Fruit fly (Drosophila melanogaster) whole organism, wandering third instar larva: ENCODE results near the gene dpp.

Experiments
- Abd-B ChIP-seq: fragments of >200 bp; optimal IDR thresholded peaks from 2 replicates; lab custom pipeline; 2017; ENCODE audit warnings: missing biosample characterization, missing genetic modification characterization
- CG32264 ChIP-seq: fragments of 200-800 bp; sonication (Bioruptor generic); optimal IDR thresholded peaks from 2 replicates; lab custom pipeline; 2016; ENCODE audit warnings: missing biosample characterization, missing genetic modification characterization
- CG9705 ChIP-seq: fragments of 200-800 bp; sonication (Bioruptor generic); optimal IDR thresholded peaks from 2 replicates; lab custom pipeline; 2018; ENCODE audit warnings: missing biosample characterization, mild to moderate bottlenecking, missing genetic modification characterization
- CrebA ChIP-seq: fragments of 200-800 bp; sonication (Bioruptor generic); optimal IDR thresholded peaks from 2 replicates; lab custom pipeline; 2016; ENCODE audit warnings: missing biosample characterization, mild to moderate bottlenecking, missing genetic modification characterization, borderline replicate concordance
- Dfd ChIP-seq: fragments of >200 bp; optimal IDR thresholded peaks from 2 replicates; lab custom pipeline; 2017; ENCODE audit warnings: missing biosample characterization, missing genetic modification characterization
- Dif ChIP-seq: fragments of 200-275, 200-300 bp; sonication (Bioruptor generic); optimal IDR thresholded peaks from 2 replicates; lab custom pipeline; 2018; ENCODE audit warnings: missing biosample characterization, missing genetic modification characterization; ENCODE audit not compliant: partially characterized antibody
- GATAd ChIP-seq: sonication (Bioruptor generic); optimal IDR thresholded peaks from 2 replicates; lab custom pipeline; 2016; ENCODE audit warnings: missing biosample characterization, missing genetic modification characterization
- HLH106 ChIP-seq: fragments of 200-800 bp; optimal IDR thresholded peaks from 3 replicates; lab custom pipeline; 2019; ENCODE audit warnings: missing biosample characterization, mild to moderate bottlenecking, missing genetic modification characterization, moderate library complexity
- Hnf4 ChIP-seq: fragments of 200-800 bp; sonication (Bioruptor generic); optimal IDR thresholded peaks from 2 replicates; lab custom pipeline; 2016; ENCODE audit warnings: missing biosample characterization, mild to moderate bottlenecking, missing genetic modification characterization
- Hr78 ChIP-seq: fragments of >200 bp; optimal IDR thresholded peaks from 2 replicates; lab custom pipeline; 2017; ENCODE audit warnings: missing biosample characterization, missing genetic modification characterization
- Hr83 ChIP-seq: fragments of 200-300 bp; sonication (Bioruptor generic); optimal IDR thresholded peaks from 2 replicates; lab custom pipeline; 2016; ENCODE audit warnings: missing biosample characterization, mild to moderate bottlenecking, missing genetic modification characterization, moderate library complexity; ENCODE audit not compliant: poor library complexity, severe bottlenecking
- Jra ChIP-seq: sonication (Bioruptor generic); optimal IDR thresholded peaks from 2 replicates; lab custom pipeline; 2016; ENCODE audit warnings: missing biosample characterization, missing genetic modification characterization
- Mio ChIP-seq: sonication (Bioruptor generic); optimal IDR thresholded peaks from 2 replicates; lab custom pipeline; 2016; ENCODE audit warnings: missing biosample characterization, missing genetic modification characterization
- Myc ChIP-seq: fragments of >200 bp; optimal IDR thresholded peaks from 2 replicates; lab custom pipeline; 2017
- N ChIP-seq: fragments of >200 bp; optimal IDR thresholded peaks from 2 replicates; lab custom pipeline; 2018; ENCODE audit warnings: missing biosample characterization, missing external identifiers, missing genetic modification characterization
- OdsH ChIP-seq: fragments of 200-800 bp; sonication (Bioruptor generic); optimal IDR thresholded peaks from 2 replicates; lab custom pipeline; 2016; ENCODE audit warnings: missing biosample characterization, mild to moderate bottlenecking, missing genetic modification characterization
- Rel ChIP-seq, 2 experiments: fragments of 200-800 bp; sonication (Bioruptor generic) in 1 of 2; optimal IDR thresholded peaks; 2 replicates in 1 of 2; 3 replicates in 1 of 2; lab custom pipeline; 2016 to 2019; ENCODE audit warnings: mild to moderate bottlenecking in 2 of 2, missing biosample characterization in 2 of 2, missing genetic modification characterization in 2 of 2, moderate library complexity in 1 of 2
- Sp1 ChIP-seq: fragments of 200-800 bp; sonication (Bioruptor generic); optimal IDR thresholded peaks from 3 replicates; lab custom pipeline; 2019; ENCODE audit warnings: missing biosample characterization, mild to moderate bottlenecking, missing genetic modification characterization, moderate library complexity
- Vsx2 ChIP-seq: fragments of 200-300, 225-300 bp; sonication (Bioruptor generic); optimal IDR thresholded peaks from 2 replicates; lab custom pipeline; 2018; ENCODE audit warnings: missing biosample characterization, missing genetic modification characterization; ENCODE audit not compliant: partially characterized antibody
- br ChIP-seq: fragments of 200-800 bp; sonication (Bioruptor generic); optimal IDR thresholded peaks from 2 replicates; lab custom pipeline; 2016; ENCODE audit warnings: missing biosample characterization, missing genetic modification characterization
- brk ChIP-seq: fragments of 200-800 bp; sonication (Bioruptor generic); optimal IDR thresholded peaks from 2 replicates; lab custom pipeline; 2016; ENCODE audit warnings: missing biosample characterization, mild to moderate bottlenecking, missing genetic modification characterization
- dl ChIP-seq, 2 experiments: fragments of 175-275, 200-275 bp in 1 of 2; fragments of 200-275 bp in 1 of 2; sonication (Bioruptor generic); optimal IDR thresholded peaks; lab custom pipeline; 2018; ENCODE audit warnings: mild to moderate bottlenecking in 2 of 2, missing biosample characterization in 2 of 2, missing genetic modification characterization in 2 of 2, moderate library complexity in 2 of 2; ENCODE audit not compliant: partially characterized antibody in 2 of 2, insufficient read depth in 1 of 2
- dmrt93B ChIP-seq: fragments of 200-800 bp; sonication (Bioruptor generic); optimal IDR thresholded peaks from 2 replicates; lab custom pipeline; 2018; ENCODE audit warnings: missing biosample characterization, mild to moderate bottlenecking, missing genetic modification characterization
- dsf ChIP-seq: sonication (Bioruptor generic); optimal IDR thresholded peaks from 2 replicates; lab custom pipeline; 2016; ENCODE audit warnings: missing biosample characterization, missing genetic modification characterization, borderline replicate concordance
- ey ChIP-seq: fragments of 200-800 bp; sonication (Bioruptor generic); optimal IDR thresholded peaks from 2 replicates; lab custom pipeline; 2016; ENCODE audit warnings: missing biosample characterization, missing genetic modification characterization
- foxo ChIP-seq, 2 experiments: fragments of 200-800 bp; sonication (Bioruptor generic); optimal IDR thresholded peaks; 2 replicates in 1 of 2; 3 replicates in 1 of 2; lab custom pipeline; 2016 to 2017; ENCODE audit warnings: missing biosample characterization in 2 of 2, missing genetic modification characterization in 2 of 2
- fru ChIP-seq: fragments of 200-800 bp; sonication (Bioruptor generic); optimal IDR thresholded peaks from 3 replicates; lab custom pipeline; 2016; ENCODE audit warnings: missing biosample characterization, mild to moderate bottlenecking, missing genetic modification characterization
- h ChIP-seq: fragments of 200-800 bp; sonication (Bioruptor generic); optimal IDR thresholded peaks from 3 replicates; lab custom pipeline; 2016; ENCODE audit warnings: missing biosample characterization, mild to moderate bottlenecking, missing genetic modification characterization
- jim ChIP-seq: fragments of 175-275, 200-325 bp; sonication (Bioruptor generic); optimal IDR thresholded peaks from 2 replicates; lab custom pipeline; 2016; ENCODE audit warnings: missing biosample characterization, mild to moderate bottlenecking, missing genetic modification characterization
- lola ChIP-seq: fragments of >200 bp; optimal IDR thresholded peaks from 2 replicates; lab custom pipeline; 2017; ENCODE audit warnings: missing biosample characterization, missing genetic modification characterization
- pan ChIP-seq: fragments of >200 bp; optimal IDR thresholded peaks from 2 replicates; lab custom pipeline; 2017
- psq ChIP-seq: fragments of 200-800 bp; sonication (Bioruptor generic); optimal IDR thresholded peaks from 3 replicates; lab custom pipeline; 2017; ENCODE audit warnings: missing biosample characterization, mild to moderate bottlenecking, missing genetic modification characterization, moderate library complexity
- rgr ChIP-seq: fragments of 200-800 bp; sonication (Bioruptor generic); optimal IDR thresholded peaks from 3 replicates; lab custom pipeline; 2016; ENCODE audit warnings: missing biosample characterization, mild to moderate bottlenecking, missing genetic modification characterization
- sage ChIP-seq: fragments of 200-800 bp; sonication (Bioruptor generic); optimal IDR thresholded peaks from 2 replicates; lab custom pipeline; 2016; ENCODE audit warnings: missing biosample characterization, mild to moderate bottlenecking, missing genetic modification characterization
- sv ChIP-seq: fragments of 200-800 bp; sonication (Bioruptor generic); optimal IDR thresholded peaks from 3 replicates; lab custom pipeline; 2016; ENCODE audit warnings: missing biosample characterization, missing genetic modification characterization
- tai ChIP-seq: sonication (Bioruptor generic); optimal IDR thresholded peaks from 2 replicates; lab custom pipeline; 2016; ENCODE audit warnings: missing biosample characterization, missing genetic modification characterization
- usp ChIP-seq: fragments of >200 bp; optimal IDR thresholded peaks from 2 replicates; lab custom pipeline; 2017; ENCODE audit warnings: missing biosample characterization, missing genetic modification characterization
- woc ChIP-seq: sonication (Bioruptor generic); optimal IDR thresholded peaks from 2 replicates; lab custom pipeline; 2016; ENCODE audit warnings: missing biosample characterization, mild to moderate bottlenecking, missing genetic modification characterization

dpp gene

DNA sequence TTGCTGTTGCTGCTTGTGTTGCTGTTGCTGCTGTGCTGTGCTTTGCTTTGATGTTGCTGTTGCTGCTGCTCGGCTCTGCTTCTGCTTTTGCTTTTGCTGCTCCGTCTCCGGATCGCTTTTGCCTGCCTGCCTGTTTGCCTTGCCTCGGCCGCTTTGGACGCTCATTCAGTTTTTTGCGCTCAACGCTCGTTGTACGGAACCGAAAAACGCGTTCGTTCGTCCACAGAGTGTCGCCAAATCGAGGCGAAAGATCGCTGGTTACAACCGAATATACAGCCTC lies at the start of gene dpp:
Gene dpp, plus strand, starts transcription at position 164 of the 280 bp plus-strand sequence.
- no peak for TF ChIP-seq lola
- TF ChIP-seq Dfd (GFP tag; lab: Kevin White, UChicago): peak; percentile 63
- no peak for TF ChIP-seq dmrt93B

DNA sequence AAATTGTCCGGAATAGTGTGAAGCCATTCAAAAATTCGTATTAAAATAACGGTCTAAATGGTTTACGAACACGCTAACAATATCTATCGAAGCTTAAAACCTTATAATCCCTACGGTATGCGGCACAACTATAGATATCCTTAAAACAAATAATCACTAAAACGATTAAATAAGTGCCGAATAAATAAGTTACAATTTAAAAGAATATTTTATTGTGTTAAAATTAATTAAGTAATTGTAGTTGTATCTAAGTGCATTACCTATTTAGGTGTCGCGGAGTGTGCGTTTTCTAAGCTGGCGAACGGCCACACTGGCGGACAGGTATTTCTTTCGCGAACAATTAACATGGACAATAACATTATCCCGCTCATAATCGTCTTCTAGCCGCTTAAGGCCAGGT lies 47.4 kb upstream of the dpp start, which contains the start of gene Eogt:
Gene Eogt, plus strand, starts transcription at position 293 of the 400 bp plus-strand sequence.
- TF ChIP-seq dsf (GFP tag; lab: Kevin White, UChicago): peak; percentile 67
- no peak for TF ChIP-seq Hnf4 (GFP tag; lab: Kevin White, UChicago)
- TF ChIP-seq sage (GFP tag; lab: Kevin White, UChicago): no peak
- no peak for TF ChIP-seq CrebA (GFP tag; lab: Kevin White, UChicago)
- TF ChIP-seq Sp1 (GFP tag; lab: Kevin White, UChicago): peak; percentile 95
- peak; percentile 81 for TF ChIP-seq br (GFP tag; lab: Kevin White, UChicago)
- TF ChIP-seq fru (GFP tag; lab: Kevin White, UChicago): peak; percentile 85
- TF ChIP-seq rgr (GFP tag; lab: Kevin White, UChicago): peak; percentile 91
- no peak for TF ChIP-seq Dfd (GFP tag; lab: Kevin White, UChicago)
- TF ChIP-seq Jra (GFP tag; lab: Kevin White, UChicago): no peak
- no peak for TF ChIP-seq N
- TF ChIP-seq pan (lab: Kevin White, UChicago): no peak
- TF ChIP-seq dmrt93B: peak; percentile 92
- TF ChIP-seq HLH106 (tag; lab: Kevin White, UChicago): peak; percentile 97
- peak; percentile 32 for TF ChIP-seq Mio
- no peak for TF ChIP-seq usp
- TF ChIP-seq jim: peak; percentile 15
- TF ChIP-seq Dif: no peak
- no peak for TF ChIP-seq lola
- TF ChIP-seq h: peak; percentile 89
- TF ChIP-seq sv (GFP tag; lab: Kevin White, UChicago): peak; percentile 85
- TF ChIP-seq CG32264 (GFP tag; lab: Kevin White, UChicago): peak; percentile 18
- TF ChIP-seq foxo (GFP tag; optimal IDR thresholded peaks at IDR 0.05; lab: Kevin White, UChicago): peak in 1 of 2 experiments; percentile 94
- TF ChIP-seq psq (GFP tag; lab: Kevin White, UChicago): peak; percentile 80
- TF ChIP-seq Myc (lab: Kevin White, UChicago): peak; percentile 21
- peak; percentile 2 for TF ChIP-seq Hr83 (GFP tag; lab: Kevin White, UChicago)
- peak; percentile 91 for TF ChIP-seq CG9705
- TF ChIP-seq woc (GFP tag; lab: Kevin White, UChicago): peak; percentile 87
- no peak for TF ChIP-seq Abd-B (GFP tag; lab: Kevin White, UChicago)
- no peak for TF ChIP-seq tai (GFP tag; lab: Kevin White, UChicago)
- TF ChIP-seq Vsx2 (GFP tag; lab: Kevin White, UChicago): no peak
- no peak for TF ChIP-seq Hr78 (GFP tag; lab: Kevin White, UChicago)
- TF ChIP-seq dl (GFP tag; optimal IDR thresholded peaks at IDR 0.05; lab: Kevin White, UChicago; ENCODE audit: insufficient read depth in 1 of 2, partially characterized antibody in 2 of 2): no peak
- no peak for TF ChIP-seq brk
- TF ChIP-seq GATAd (GFP tag; lab: Kevin White, UChicago): peak; percentile 75
- peak; percentile 85 for TF ChIP-seq ey (GFP tag; lab: Kevin White, UChicago)
- TF ChIP-seq OdsH (GFP tag; lab: Kevin White, UChicago): peak; percentile 86
- TF ChIP-seq Rel (GFP tag; optimal IDR thresholded peaks at IDR 0.05; lab: Kevin White, UChicago): no peak
- TF ChIP-seq Rel (tag; optimal IDR thresholded peaks at IDR 0.05; lab: Kevin White, UChicago): peak; percentile 76

DNA sequence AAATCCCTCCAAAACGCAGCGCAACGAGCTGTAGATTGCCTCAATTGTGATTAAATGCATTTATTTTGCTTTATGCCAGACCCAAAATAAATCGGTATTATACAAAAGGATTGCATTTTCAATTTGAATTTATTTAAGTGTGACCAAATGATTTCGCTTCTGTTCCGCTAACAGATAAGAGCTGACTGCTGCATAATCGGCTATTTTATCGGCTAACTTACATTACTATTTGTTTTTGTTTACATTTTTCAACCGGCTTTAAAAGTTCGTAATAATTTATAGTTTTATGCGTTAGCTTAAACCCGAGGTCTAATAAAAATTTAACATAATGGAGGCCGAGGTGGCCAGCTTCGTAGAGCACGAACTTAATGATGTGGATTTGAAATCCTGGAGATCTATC lies 45.2 kb upstream of the dpp start, which contains the start of gene PIG-Wa:
Gene PIG-Wa, plus strand, starts transcription at position 232 of the 400 bp plus-strand sequence.
- peak; percentile 77 for TF ChIP-seq Dif
- TF ChIP-seq jim: no peak
